Comparison of ENCODE assay signal across 2 fruit fly cellular contexts in the genomic region with DNA sequence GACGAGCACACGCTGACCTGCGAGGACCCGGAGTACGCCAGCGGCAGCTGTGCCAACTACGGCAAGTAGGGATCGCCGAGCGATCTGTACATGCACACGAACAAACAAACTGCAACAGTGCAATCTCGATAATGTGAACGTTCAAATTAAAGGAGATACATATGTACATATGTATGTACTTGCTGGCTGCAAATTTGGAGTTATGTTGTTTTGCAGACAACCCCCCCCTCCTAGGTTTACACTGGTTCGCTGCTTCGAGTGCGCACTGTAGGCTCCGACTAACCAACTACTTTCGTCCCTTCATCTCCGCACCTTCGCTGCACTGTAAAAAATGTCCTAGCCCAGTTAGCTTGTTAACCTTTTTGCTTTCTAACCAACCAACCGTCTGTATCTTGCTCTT.
TF ChIP-seq lines count a peak whose summit lies in the region.

No protein-coding gene starts in this region.

TF ChIP-seq in whole organism, embryonic, 481 proteins besides CTCF, POLR2A, EP300 and RAD21 (continued from another document and continues in another):
- TF ChIP-seq CG11560 (tag; IDR thresholded peaks at IDR 0.05; lab: Robert Waterston, UW) (0 out of 3 replicates have a peak, but pooled peaks have one; percentile 22), CG3407 (GFP tag; optimal IDR thresholded peaks at IDR 0.05; lab: Kevin White, UChicago) (no peak), gfzf (GFP tag; optimal IDR thresholded peaks at IDR 0.05; lab: Kevin White, UChicago) (no peak), unc-4 (GFP tag; IDR thresholded peaks at IDR 0.05; lab: Robert Waterston, UW; ENCODE audit: partially characterized antibody) (no peak), CG8359 (GFP tag; optimal IDR thresholded peaks at IDR 0.05; lab: Kevin White, UChicago; ENCODE audit: borderline replicate concordance) (no peak), Drgx (GFP tag; IDR thresholded peaks at IDR 0.05; lab: Robert Waterston, UW) (peak; percentile 36; the same call in 1 of the 2 replicates), ERR (GFP tag; optimal IDR thresholded peaks at IDR 0.05; lab: Kevin White, UChicago) (no peak), prd (optimal IDR thresholded peaks at IDR 0.05; lab: Kevin White, UChicago) (no peak), prd (GFP tag; IDR thresholded peaks at IDR 0.05; lab: Robert Waterston, UW) (peak; percentile 83; the same call in 2 of the 3 replicates), zfh1 (GFP tag; IDR thresholded peaks at IDR 0.05; lab: Robert Waterston, UW) (0 out of 3 replicates have a peak, but pooled peaks have one; percentile 35), CG11695 (GFP tag; IDR thresholded peaks at IDR 0.05; lab: Robert Waterston, UW) (no peak), zf30C (GFP tag; optimal IDR thresholded peaks at IDR 0.05; lab: Kevin White, UChicago) (no peak), CG10431 (GFP tag; optimal IDR thresholded peaks at IDR 0.05; lab: Kevin White, UChicago) (no peak), Hmr (GFP tag; optimal IDR thresholded peaks at IDR 0.05; lab: Kevin White, UChicago) (no peak), CG2712 (tag; optimal IDR thresholded peaks at IDR 0.05; lab: Kevin White, UChicago) (peak; percentile 12), Dref (GFP tag; IDR thresholded peaks at IDR 0.05; lab: Robert Waterston, UW) (no peak), gcm (GFP tag; optimal IDR thresholded peaks at IDR 0.05; lab: Kevin White, UChicago) (no peak), bcd (GFP tag; optimal IDR thresholded peaks at IDR 0.05; lab: Kevin White, UChicago) (no peak), tup (GFP tag; optimal IDR thresholded peaks at IDR 0.05; lab: Kevin White, UChicago) (no peak), ind (GFP tag; optimal IDR thresholded peaks at IDR 0.05; lab: Kevin White, UChicago) (no peak), salm (tag; optimal IDR thresholded peaks at IDR 0.05; lab: Kevin White, UChicago) (no peak), sob (GFP tag; IDR thresholded peaks at IDR 0.05; lab: Robert Waterston, UW) (0 out of 2 replicates have a peak, but pooled peaks have one; percentile 12), CG1233 (GFP tag; optimal IDR thresholded peaks at IDR 0.05; lab: Kevin White, UChicago) (no peak), Gug (GFP tag; IDR thresholded peaks at IDR 0.05; lab: Robert Waterston, UW) (peak; percentile 47; the same call in 1 of the 4 replicates), CG9437 (GFP tag; optimal IDR thresholded peaks at IDR 0.05; lab: Kevin White, UChicago) (no peak), hkb (optimal IDR thresholded peaks at IDR 0.05; lab: Kevin White, UChicago) (no peak), hkb (GFP tag; IDR thresholded peaks at IDR 0.05; lab: Robert Waterston, UW) (no peak), CG18262 (tag; optimal IDR thresholded peaks at IDR 0.05; lab: Kevin White, UChicago) (no peak), kay (GFP tag; optimal IDR thresholded peaks at IDR 0.05; lab: Kevin White, UChicago) (no peak), fd102C (GFP tag; optimal IDR thresholded peaks at IDR 0.05; lab: Kevin White, UChicago) (no peak), pan (optimal IDR thresholded peaks at IDR 0.05; lab: Kevin White, UChicago) (no peak), pan (GFP tag; optimal IDR thresholded peaks at IDR 0.05 in 1 of 2, IDR thresholded peaks at IDR 0.05 in 1 of 2) (peak in 1 of 2 experiments; percentile 12), sim (GFP tag; IDR thresholded peaks at IDR 0.05; lab: Robert Waterston, UW) (no peak), row (GFP tag; IDR thresholded peaks at IDR 0.05; lab: Robert Waterston, UW) (peak; percentile 45; the same call in 2 of the 3 replicates), CG30403 (GFP tag; optimal IDR thresholded peaks at IDR 0.05; lab: Kevin White, UChicago) (no peak), ken (GFP tag; IDR thresholded peaks at IDR 0.05; lab: Robert Waterston, UW) (0 out of 3 replicates have a peak, but pooled peaks have one; percentile 24), Rfx (GFP tag; IDR thresholded peaks at IDR 0.05; lab: Robert Waterston, UW) (peak; percentile 19; the same call in 1 of the 2 replicates), BtbVII (GFP tag; optimal IDR thresholded peaks at IDR 0.05; lab: Kevin White, UChicago) (no peak), CG10366 (GFP tag; IDR thresholded peaks at IDR 0.05; lab: Robert Waterston, UW) (peak; percentile 21; the same call in 1 of the 2 replicates), ci (GFP tag; IDR thresholded peaks at IDR 0.05; lab: Robert Waterston, UW) (peak; percentile 59; the same call in 1 of the 3 replicates), CG12769 (tag; optimal IDR thresholded peaks at IDR 0.05; lab: Kevin White, UChicago) (no peak), CG17829 (tag; optimal IDR thresholded peaks at IDR 0.05; lab: Kevin White, UChicago) (peak; percentile 19), CG11456 (GFP tag; IDR thresholded peaks at IDR 0.05; lab: Robert Waterston, UW) (0 out of 3 replicates have a peak, but pooled peaks have one; percentile 12), HLH54F (GFP tag; optimal IDR thresholded peaks at IDR 0.05; lab: Kevin White, UChicago) (no peak), dan (GFP tag; IDR thresholded peaks at IDR 0.05; lab: Robert Waterston, UW) (peak; percentile 53; the same call in 1 of the 2 replicates), CG14860 (GFP tag; IDR thresholded peaks at IDR 0.05; lab: Robert Waterston, UW; ENCODE audit: partially characterized antibody) (no peak), Sry-β (GFP tag; optimal IDR thresholded peaks at IDR 0.05; lab: Kevin White, UChicago) (no peak), Ets65A (GFP tag; lab: Kevin White, UChicago) (peak; percentile 66), H2.0 (GFP tag; IDR thresholded peaks at IDR 0.05; lab: Robert Waterston, UW) (no peak), CG1603 (tag; optimal IDR thresholded peaks at IDR 0.05; lab: Kevin White, UChicago) (peak; percentile 26), NK7.1 (GFP tag; optimal IDR thresholded peaks at IDR 0.05; lab: Kevin White, UChicago) (no peak), Dek (tag; optimal IDR thresholded peaks at IDR 0.05; lab: Kevin White, UChicago) (no peak), kah (GFP tag; optimal IDR thresholded peaks at IDR 0.05; lab: Kevin White, UChicago) (no peak), pros (GFP tag; optimal IDR thresholded peaks at IDR 0.05; lab: Kevin White, UChicago) (no peak), mam (GFP tag; optimal IDR thresholded peaks at IDR 0.05; lab: Kevin White, UChicago) (no peak), CG14441 (GFP tag; IDR thresholded peaks at IDR 0.05; lab: Robert Waterston, UW) (peak; percentile 52; the same call in 1 of the 2 replicates), ttk (GFP tag; IDR thresholded peaks at IDR 0.05; lab: Robert Waterston, UW) (peak; percentile 36; the same call in 1 of the 2 replicates), CG16863 (GFP tag; optimal IDR thresholded peaks at IDR 0.05; lab: Kevin White, UChicago) (no peak), Opbp (GFP tag; IDR thresholded peaks at IDR 0.05; lab: Robert Waterston, UW; ENCODE audit: partially characterized antibody) (no peak), Bdp1 (GFP tag; optimal IDR thresholded peaks at IDR 0.05; lab: Kevin White, UChicago) (no peak), jing (GFP tag; optimal IDR thresholded peaks at IDR 0.05; lab: Kevin White, UChicago) (no peak), cad (GFP tag; optimal IDR thresholded peaks at IDR 0.05; lab: Kevin White, UChicago) (no peak)

TF ChIP-seq in whole organism, prepupa, 60 proteins besides CTCF, POLR2A, EP300 and RAD21 (continued from another document):
- TF ChIP-seq fd59A (GFP tag; optimal IDR thresholded peaks at IDR 0.05; lab: Kevin White, UChicago) (peak; percentile 35), OdsH (GFP tag; optimal IDR thresholded peaks at IDR 0.05; lab: Kevin White, UChicago) (peak; percentile 41), CG3919 (GFP tag; optimal IDR thresholded peaks at IDR 0.05; lab: Kevin White, UChicago) (peak; percentile 55), CG6792 (GFP tag; optimal IDR thresholded peaks at IDR 0.05; lab: Kevin White, UChicago) (peak; percentile 31), fkh (GFP tag; optimal IDR thresholded peaks at IDR 0.05; lab: Kevin White, UChicago) (no peak), cyc (GFP tag; optimal IDR thresholded peaks at IDR 0.05; lab: Kevin White, UChicago) (peak; percentile 29), acj6 (GFP tag; optimal IDR thresholded peaks at IDR 0.05; lab: Kevin White, UChicago) (peak; percentile 31), Sox14 (GFP tag; optimal IDR thresholded peaks at IDR 0.05; lab: Kevin White, UChicago) (peak; percentile 26), Hr4 (GFP tag; optimal IDR thresholded peaks at IDR 0.05; lab: Kevin White, UChicago) (peak; percentile 20), CG34406 (GFP tag; optimal IDR thresholded peaks at IDR 0.05; lab: Kevin White, UChicago) (no peak), topi (GFP tag; optimal IDR thresholded peaks at IDR 0.05; lab: Kevin White, UChicago) (peak; percentile 13), Eip93F (GFP tag; optimal IDR thresholded peaks at IDR 0.05; lab: Kevin White, UChicago) (no peak), Met (GFP tag; optimal IDR thresholded peaks at IDR 0.05; lab: Kevin White, UChicago) (no peak), Lpt (GFP tag; optimal IDR thresholded peaks at IDR 0.05; lab: Kevin White, UChicago) (no peak), Ets96B (tag; optimal IDR thresholded peaks at IDR 0.05; lab: Kevin White, UChicago) (no peak), eg (GFP tag; IDR thresholded peaks at IDR 0.05; lab: Robert Waterston, UW) (peak; percentile 59; the same call in 2 of the 3 replicates), Ets21C (GFP tag; optimal IDR thresholded peaks at IDR 0.05; lab: Kevin White, UChicago) (no peak), net (GFP tag; optimal IDR thresholded peaks at IDR 0.05; lab: Kevin White, UChicago) (no peak), Smox (GFP tag; optimal IDR thresholded peaks at IDR 0.05; lab: Kevin White, UChicago) (no peak), Sox102F (GFP tag; optimal IDR thresholded peaks at IDR 0.05; lab: Kevin White, UChicago) (no peak), CG6163 (GFP tag; IDR thresholded peaks at IDR 0.05; lab: Robert Waterston, UW) (peak; percentile 69), Blimp-1 (GFP tag; optimal IDR thresholded peaks at IDR 0.05; lab: Kevin White, UChicago) (no peak), CG6854 (GFP tag; optimal IDR thresholded peaks at IDR 0.05; lab: Kevin White, UChicago) (no peak), Sox15 (GFP tag; optimal IDR thresholded peaks at IDR 0.05; lab: Kevin White, UChicago) (no peak), lz (GFP tag; optimal IDR thresholded peaks at IDR 0.05; lab: Kevin White, UChicago) (peak; percentile 28), esn (GFP tag; optimal IDR thresholded peaks at IDR 0.05; lab: Kevin White, UChicago) (peak; percentile 20), CG31627 (GFP tag; optimal IDR thresholded peaks at IDR 0.05; lab: Kevin White, UChicago) (peak; percentile 22), CG8119 (GFP tag; IDR thresholded peaks at IDR 0.05; lab: Robert Waterston, UW) (peak; percentile 50; the same call in 1 of the 3 replicates), spab (GFP tag; optimal IDR thresholded peaks at IDR 0.05; lab: Kevin White, UChicago) (no peak)
